Worm (Caenorhabditis elegans): ENCODE measurements around the gene srx-33.

The srx-33 gene

DNA sequence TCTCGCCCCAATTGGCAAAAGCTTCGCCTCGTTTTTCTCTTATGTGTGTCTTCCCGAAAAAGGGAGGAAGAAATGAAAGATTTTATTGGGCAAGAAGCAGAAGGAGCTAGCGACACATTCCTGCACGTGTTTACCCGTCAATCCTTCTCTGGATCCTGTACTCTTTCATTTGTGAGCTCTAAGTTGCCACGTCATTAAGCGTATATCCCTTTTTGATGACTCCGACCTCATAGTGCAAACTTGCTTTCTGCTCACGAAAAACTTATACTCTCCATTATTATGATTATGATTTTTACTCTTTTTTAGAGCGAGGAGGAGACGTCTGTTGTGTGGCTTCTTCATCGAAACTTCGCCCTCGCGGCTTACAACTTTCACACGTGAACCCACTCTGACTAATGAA, 46.4 kb downstream of the srx-33 start, which contains the start of gene F27B10.1:
Gene F27B10.1 (plus strand): TSS at position 301 of the 400 bp plus-strand sequence.
- TF ChIP-seq W03F9.2 (tag; optimal IDR thresholded peaks at IDR 0.05) = no peak
- TF ChIP-seq dao-5 (tag; optimal IDR thresholded peaks at IDR 0.05) = no peak
- TF ChIP-seq him-1 (tag; optimal IDR thresholded peaks at IDR 0.05) = no peak

DNA sequence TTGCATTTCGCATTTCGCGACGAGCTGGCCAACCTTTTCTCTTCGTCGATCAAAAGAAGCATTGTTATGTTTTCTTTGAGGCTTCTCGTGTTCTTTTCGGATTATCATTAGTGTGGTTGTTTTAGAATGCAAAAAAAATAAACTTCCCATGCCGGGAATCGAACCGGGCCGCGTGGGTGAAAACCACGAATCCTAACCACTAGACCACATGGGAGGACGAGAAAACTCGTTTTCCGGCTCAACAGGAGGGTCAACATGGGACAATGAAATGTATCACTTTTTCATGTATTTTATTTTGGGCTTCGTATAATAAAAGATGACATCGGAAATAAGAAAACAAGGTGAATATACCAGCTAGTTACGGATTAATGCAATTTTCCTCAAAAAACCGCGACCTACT, 49.1 kb downstream of the srx-33 start:
- TF ChIP-seq dao-5 (tag; optimal IDR thresholded peaks at IDR 0.05) (no peak), W03F9.2 (tag; optimal IDR thresholded peaks at IDR 0.05) (no peak), him-1 (tag; optimal IDR thresholded peaks at IDR 0.05) (no peak)

DNA sequence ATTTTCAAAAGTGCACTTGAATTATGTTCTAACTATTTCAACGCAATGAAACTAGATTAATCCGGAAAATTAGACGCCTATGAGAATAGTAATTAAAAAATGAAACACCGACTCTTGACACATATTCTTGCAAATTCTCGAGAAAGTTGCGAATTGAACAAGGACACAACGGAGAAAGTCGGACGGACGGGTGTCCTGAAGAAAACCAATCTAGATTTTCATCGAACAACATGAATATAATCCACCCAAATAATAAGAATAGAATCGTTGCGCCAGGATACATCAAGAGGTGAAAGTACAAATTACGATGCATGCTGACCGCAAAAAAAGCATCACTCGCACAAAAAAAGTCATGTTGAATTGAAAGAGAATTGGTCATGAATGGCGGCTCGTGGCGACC, 49.8 kb downstream of the srx-33 start:
- TF ChIP-seq W03F9.2 (tag; optimal IDR thresholded peaks at IDR 0.05) (no peak), dao-5 (tag; optimal IDR thresholded peaks at IDR 0.05) (no peak), him-1 (tag; optimal IDR thresholded peaks at IDR 0.05) (no peak)

Data from whole organism, L4/young adult.